Worm (Caenorhabditis elegans): Measurements from ENCODE around the gene F09C12.8.

Gene F09C12.8

DNA sequence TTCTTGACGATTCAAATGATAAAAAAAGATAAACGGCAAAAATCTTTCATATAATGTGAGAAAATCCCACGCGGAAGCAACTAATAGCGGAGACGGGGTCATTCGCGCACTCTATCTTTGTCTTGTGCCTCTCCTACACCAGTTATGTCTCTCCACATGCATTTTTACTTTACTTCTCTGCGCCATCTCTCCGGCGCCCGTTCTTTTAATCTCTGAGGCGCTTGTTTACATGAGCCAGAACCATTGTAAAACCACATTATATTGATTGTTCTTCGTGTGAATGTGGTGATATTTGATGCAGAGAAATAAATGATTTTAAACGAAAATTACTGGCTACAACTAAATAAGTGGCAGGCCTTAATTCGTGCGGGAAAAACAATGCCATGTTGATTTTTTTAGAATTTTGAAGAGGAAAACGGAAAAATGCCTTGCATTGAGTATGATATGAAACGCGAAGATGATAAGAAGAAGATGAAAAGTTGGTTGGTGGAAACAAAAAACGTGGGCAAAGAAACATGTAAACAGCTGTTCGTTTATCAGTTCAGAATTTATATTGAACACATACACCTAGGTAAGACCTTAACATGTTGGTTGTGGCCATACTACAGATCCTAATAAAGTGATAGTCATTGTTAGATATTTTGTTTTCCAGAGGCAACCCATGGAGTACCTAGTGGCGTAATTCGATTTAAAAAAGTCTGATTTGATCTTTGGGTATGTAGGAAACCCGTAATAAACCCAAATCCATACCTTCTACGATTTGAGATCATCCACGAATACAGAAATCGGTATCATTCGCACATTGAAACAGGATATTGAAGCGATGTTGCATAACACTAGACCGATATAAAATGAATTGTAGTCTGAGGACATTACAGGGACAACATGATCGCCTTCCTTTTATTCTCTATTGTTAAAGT, 19.6 kb upstream of the F09C12.8 start, which contains the start of gene C04G6.2 (continued):
- no peak for TF ChIP-seq Y75B8A.6 (GFP tag; IDR thresholded peaks at IDR 0.05)
- no peak for TF ChIP-seq lin-13 (GFP tag; optimal IDR thresholded peaks at IDR 0.05)
- 0 out of 2 replicates have a peak, but pooled peaks have one; percentile 5 for TF ChIP-seq tra-1 (GFP tag; IDR thresholded peaks at IDR 0.05)
- TF ChIP-seq daf-16 (GFP tag; optimal IDR thresholded peaks at IDR 0.05): peak in 1 of 2 experiments; percentile 3
- peak; percentile 81 for TF ChIP-seq daf-16 (tag; optimal IDR thresholded peaks at IDR 0.05)
- no peak for TF ChIP-seq hif-1 (tag; optimal IDR thresholded peaks at IDR 0.05)
- 0 out of 2 replicates have a peak, but pooled peaks have one; percentile 10 for TF ChIP-seq lin-1 (GFP tag; IDR thresholded peaks at IDR 0.05)
- no peak for TF ChIP-seq skn-1 (tag; optimal IDR thresholded peaks at IDR 0.05)
- TF ChIP-seq F26F4.8 (GFP tag; conservative IDR thresholded peaks at IDR 0.05): no peak
- TF ChIP-seq hlh-30 (tag; optimal IDR thresholded peaks at IDR 0.05; ENCODE audit: insufficient read depth): peak; percentile 80
- no peak for TF ChIP-seq ceh-28 (tag; optimal IDR thresholded peaks at IDR 0.05)
- no peak for TF ChIP-seq nhr-102 (tag; optimal IDR thresholded peaks at IDR 0.05)
- TF ChIP-seq ceh-44 (GFP tag; IDR thresholded peaks at IDR 0.05): no peak
- TF ChIP-seq nhr-6 (tag; optimal IDR thresholded peaks at IDR 0.05): peak; percentile 49
- TF ChIP-seq hmg-1.1 (GFP tag; IDR thresholded peaks at IDR 0.05): 0 out of 2 replicates have a peak, but pooled peaks have one; percentile 38
- TF ChIP-seq zip-2 (tag; optimal IDR thresholded peaks at IDR 0.05): no peak
- TF ChIP-seq lir-3 (tag; optimal IDR thresholded peaks at IDR 0.05): no peak
- TF ChIP-seq pqm-1 (tag; optimal IDR thresholded peaks at IDR 0.05): peak; percentile 64
- TF ChIP-seq mdl-1 (tag; optimal IDR thresholded peaks at IDR 0.05): peak; percentile 18 to 67
- TF ChIP-seq dmd-8 (GFP tag; IDR thresholded peaks at IDR 0.05): no peak
- no peak for TF ChIP-seq daf-8 (GFP tag; IDR thresholded peaks at IDR 0.05)

DNA sequence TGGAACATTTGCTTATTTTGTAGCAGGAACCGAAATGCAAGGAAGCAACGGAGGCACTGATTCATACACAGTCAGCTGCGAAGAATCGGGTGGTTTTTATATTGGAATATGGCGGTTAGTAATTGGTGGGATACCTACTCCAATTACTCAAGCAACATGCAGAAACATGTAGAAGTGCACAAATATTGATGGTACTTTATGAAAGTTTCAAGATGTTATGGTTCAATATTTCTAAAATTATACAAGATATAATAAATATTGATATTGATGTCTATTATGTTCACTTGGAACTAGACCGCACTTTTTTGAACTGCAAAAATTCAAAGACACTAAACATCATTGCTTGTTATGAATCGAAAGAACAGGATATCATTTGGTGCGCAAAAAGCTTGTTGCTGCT, 18.2 kb upstream of the F09C12.8 start, which contains the start of gene C04G6.13:
C04G6.13 (plus strand) TSS at position 301 of the 400 bp plus-strand sequence.
- peak in 1 of 2 experiments; percentile 35 for TF ChIP-seq unc-62 (GFP tag; optimal IDR thresholded peaks at IDR 0.05 in 1 of 2)
- TF ChIP-seq unc-62 (tag; optimal IDR thresholded peaks at IDR 0.05): no peak
- no peak for TF ChIP-seq mxl-3 (GFP tag; optimal IDR thresholded peaks at IDR 0.05)

ce11 chrII:5099034-5099433, 13.1 kb upstream of the F09C12.8 start:
- no peak for TF ChIP-seq php-3 (GFP tag; IDR thresholded peaks at IDR 0.05)
- TF ChIP-seq dmd-8 (GFP tag; IDR thresholded peaks at IDR 0.05): no peak
- TF ChIP-seq unc-62 (GFP tag; optimal IDR thresholded peaks at IDR 0.05 in 1 of 2): peak in 1 of 2 experiments; percentile 73
- no peak for TF ChIP-seq unc-62 (tag; optimal IDR thresholded peaks at IDR 0.05)

ce11 chrII:5099649-5100048, 12.5 kb upstream of the F09C12.8 start, which contains the start of gene C04G6.6:
C04G6.6 (minus strand) TSS chrII:5099749.
- TF ChIP-seq dve-1 (tag; optimal IDR thresholded peaks at IDR 0.05; ENCODE audit: insufficient read depth) (no peak), duxl-1 (tag; optimal IDR thresholded peaks at IDR 0.05; ENCODE audit: poor library complexity) (no peak), tag-97 (GFP tag; IDR thresholded peaks at IDR 0.05) (no peak), lim-7 (GFP tag; IDR thresholded peaks at IDR 0.05) (no peak), attf-4 (tag; optimal IDR thresholded peaks at IDR 0.05) (no peak), saeg-2 (GFP tag; IDR thresholded peaks at IDR 0.05) (no peak)

ce11 chrII:5101701-5102100, 10.5 kb upstream of the F09C12.8 start, which contains the start of the genes idpb-3 and idpb-1:
idpb-3 (minus strand) TSS chrII:5101801.
idpb-1 (plus strand) TSS chrII:5101984.
- TF ChIP-seq aha-1 (tag): peak; percentile 51
- TF ChIP-seq ceh-62 (tag; optimal IDR thresholded peaks at IDR 0.05): no peak

Measured in whole organism, L4 larva.